Fruit fly (Drosophila melanogaster) whole organism, pupa: ENCODE results near the gene kat80.

Experiments used
- CG10348 ChIP-seq: fragments of 200-800 bp; sonication (Bioruptor generic); IDR thresholded peaks from 2 replicates; pipeline ENCODE4 v1.3.6; 2022; ENCODE audit warnings: missing biosample characterization, missing genetic modification characterization
- CG12605 ChIP-seq: fragments of 200-800 bp; sonication (Bioruptor generic); IDR thresholded peaks from 2 replicates; pipeline ENCODE4 v1.3.6; 2022; ENCODE audit warnings: missing biosample characterization, missing genetic modification characterization
- CG13204 ChIP-seq: fragments of 200-800 bp; sonication (Bioruptor generic); optimal IDR thresholded peaks from 2 replicates; lab custom pipeline; 2018; ENCODE audit warnings: missing biosample characterization, mild to moderate bottlenecking, missing genetic modification characterization, moderate library complexity
- CG14655 ChIP-seq: fragments of 200-800 bp; sonication (Bioruptor generic); optimal IDR thresholded peaks from 3 replicates; lab custom pipeline; 2017; ENCODE audit warnings: mild to moderate bottlenecking, missing biosample characterization, missing genetic modification reagents, missing genetic modification characterization
- CG15710 ChIP-seq: fragments of 200-800 bp; sonication (Bioruptor generic); optimal IDR thresholded peaks from 2 replicates; lab custom pipeline; 2018; ENCODE audit warnings: missing biosample characterization, mild to moderate bottlenecking, missing genetic modification characterization, moderate library complexity
- CG17806 ChIP-seq: fragments of 200-800 bp; sonication (Bioruptor generic); optimal IDR thresholded peaks from 2 replicates; lab custom pipeline; 2018; ENCODE audit warnings: missing biosample characterization, mild to moderate bottlenecking, missing genetic modification characterization, moderate library complexity
- CG32121 ChIP-seq: fragments of 200-800 bp; sonication (Bioruptor generic); IDR thresholded peaks from 2 replicates; pipeline ENCODE4 v1.3.6; 2022; ENCODE audit warnings: missing biosample characterization, missing genetic modification characterization
- CG34367 ChIP-seq: fragments of 200-800 bp; sonication (Bioruptor generic); optimal IDR thresholded peaks from 2 replicates; lab custom pipeline; 2018; ENCODE audit warnings: missing biosample characterization, mild to moderate bottlenecking, missing genetic modification characterization
- CG4496 ChIP-seq: fragments of 200-800 bp; sonication (Bioruptor generic); IDR thresholded peaks from 3 replicates; pipeline ENCODE4 v1.3.6; 2022; ENCODE audit warnings: missing biosample characterization, missing genetic modification characterization
- CG8159 ChIP-seq: fragments of 200-800 bp; sonication (Bioruptor generic); optimal IDR thresholded peaks from 3 replicates; lab custom pipeline; 2018; ENCODE audit warnings: missing biosample characterization, mild to moderate bottlenecking, missing genetic modification characterization, moderate library complexity
- CG8301 ChIP-seq: fragments of 200-800 bp; sonication (Bioruptor generic); optimal IDR thresholded peaks from 2 replicates; lab custom pipeline; 2018; ENCODE audit warnings: missing biosample characterization, mild to moderate bottlenecking, missing genetic modification characterization
- CG9948 ChIP-seq: fragments of 200-800 bp; sonication (Bioruptor generic); optimal IDR thresholded peaks from 2 replicates; lab custom pipeline; 2018; ENCODE audit warnings: missing biosample characterization, mild to moderate bottlenecking, missing genetic modification characterization, moderate library complexity
- D1 ChIP-seq: fragments of 200-800 bp; sonication (Bioruptor generic); optimal IDR thresholded peaks from 2 replicates; lab custom pipeline; 2018; ENCODE audit warnings: missing biosample characterization, mild to moderate bottlenecking, missing genetic modification characterization, moderate library complexity
- EcR ChIP-seq: fragments of 200-800 bp; sonication (Bioruptor generic); optimal IDR thresholded peaks from 3 replicates; lab custom pipeline; 2019; ENCODE audit warnings: missing biosample characterization, missing genetic modification characterization, mild to moderate bottlenecking, moderate library complexity, missing genetic modification reagents
- Ets98B ChIP-seq: fragments of 200-800 bp; sonication (Bioruptor generic); IDR thresholded peaks from 2 replicates; pipeline ENCODE4 v1.3.6; 2022; ENCODE audit warnings: missing biosample characterization, missing genetic modification characterization
- Pif1A ChIP-seq: fragments of 200-800 bp; sonication (Bioruptor generic); optimal IDR thresholded peaks from 3 replicates; lab custom pipeline; 2016; ENCODE audit warnings: missing biosample characterization, missing genetic modification characterization
- Pif1B ChIP-seq: fragments of 200-800 bp; sonication (Bioruptor generic); optimal IDR thresholded peaks from 3 replicates; lab custom pipeline; 2016; ENCODE audit warnings: missing biosample characterization, missing genetic modification characterization
- Snoo ChIP-seq: fragments of 200-800 bp; sonication (Bioruptor generic); optimal IDR thresholded peaks from 3 replicates; lab custom pipeline; 2017; ENCODE audit warnings: missing biosample characterization, mild to moderate bottlenecking, missing genetic modification characterization, inconsistent platforms
- fd96Ca ChIP-seq: fragments of 200-800 bp; sonication (Bioruptor generic); IDR thresholded peaks from 3 replicates; pipeline ENCODE4 v1.3.6; 2022; ENCODE audit warnings: missing biosample characterization, missing genetic modification characterization
- gl ChIP-seq: fragments of 200-800 bp; sonication (Bioruptor generic); optimal IDR thresholded peaks from 2 replicates; lab custom pipeline; 2018; ENCODE audit warnings: missing biosample characterization, mild to moderate bottlenecking, missing genetic modification characterization
- rn ChIP-seq: fragments of 200-800 bp; sonication (Bioruptor generic); IDR thresholded peaks from 2 replicates; pipeline ENCODE4 v1.3.6; 2022; ENCODE audit warnings: missing biosample characterization, missing genetic modification characterization

Gene kat80

DNA sequence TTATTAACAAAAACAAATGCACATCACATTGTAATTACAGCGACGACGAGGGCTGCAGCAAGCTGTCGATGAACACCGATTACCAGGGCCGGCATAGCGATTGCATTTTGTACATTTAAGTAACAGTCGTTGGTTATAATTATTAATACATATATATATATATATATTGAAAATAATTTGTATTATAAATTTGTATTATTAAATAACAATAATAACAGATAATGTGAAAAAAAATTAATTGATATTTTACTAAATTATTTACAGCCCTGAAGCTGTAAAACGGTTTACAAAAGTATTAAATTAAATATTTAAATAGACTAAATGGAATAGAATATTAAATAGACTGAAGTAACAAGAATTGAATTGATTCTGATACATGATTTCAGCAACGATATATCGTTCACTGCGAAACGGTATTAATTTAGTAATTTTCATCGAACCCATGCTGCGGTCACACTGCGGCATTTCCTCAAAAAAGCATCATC lies at the start of gene kat80, which contains the start of gene Prosalpha4:
kat80 (minus strand) TSS at position 327 of the 485 bp plus-strand sequence.
Prosalpha4 (plus strand) TSS at position 417 of the 485 bp plus-strand sequence.
- TF ChIP-seq EcR (no peak), Pif1A (no peak), CG8159 (tag; lab: Kevin White, UChicago) (peak; percentile 26), CG17806 (no peak), fd96Ca (GFP tag; lab: Robert Waterston, UW) (no peak), CG15710 (tag; lab: Kevin White, UChicago) (peak; percentile 19), rn (GFP tag; lab: Robert Waterston, UW) (no peak), D1 (tag; lab: Kevin White, UChicago) (no peak), Pif1B (GFP tag; lab: Kevin White, UChicago) (no peak), CG13204 (no peak), CG34367 (no peak), CG10348 (GFP tag; lab: Robert Waterston, UW) (no peak), Ets98B (GFP tag; lab: Robert Waterston, UW) (no peak), Snoo (peak; percentile 63), CG8301 (tag; lab: Kevin White, UChicago) (no peak), CG4496 (GFP tag; lab: Robert Waterston, UW) (no peak), CG14655 (GFP tag; lab: Kevin White, UChicago) (peak; percentile 36)

DNA sequence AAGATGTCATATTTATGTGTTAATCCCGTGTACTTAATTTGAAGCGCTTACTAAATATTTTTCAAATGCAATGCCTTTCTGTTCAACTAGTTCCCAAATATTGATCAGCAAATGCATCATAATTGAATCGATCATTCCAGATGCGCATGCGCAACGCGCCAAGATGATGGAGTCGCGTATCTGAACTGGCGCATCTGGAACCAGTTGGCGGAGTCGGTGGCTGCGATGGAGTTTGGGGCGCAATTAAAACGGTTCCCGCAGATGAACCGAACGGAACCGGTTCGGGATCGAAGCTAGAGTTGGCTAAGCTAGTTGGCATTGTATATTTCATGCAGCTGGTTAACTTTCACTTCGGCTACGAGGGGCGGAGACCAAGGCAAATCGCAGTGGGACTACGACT lies 49.5 kb upstream of the kat80 start, which contains the start of gene CalpC:
CalpC (plus strand) TSS at position 292 of the 400 bp plus-strand sequence.
- no peak for TF ChIP-seq fd96Ca (GFP tag; lab: Robert Waterston, UW)
- no peak for TF ChIP-seq rn (GFP tag; lab: Robert Waterston, UW)
- TF ChIP-seq Snoo = no peak
- TF ChIP-seq CG34367 = no peak
- TF ChIP-seq CG15710 (tag; lab: Kevin White, UChicago) = no peak
- no peak for TF ChIP-seq CG13204
- TF ChIP-seq CG8301 (tag; lab: Kevin White, UChicago) = no peak
- no peak for TF ChIP-seq CG32121 (GFP tag; lab: Robert Waterston, UW)
- TF ChIP-seq CG9948 (tag; lab: Kevin White, UChicago) = no peak
- TF ChIP-seq CG4496 (GFP tag; lab: Robert Waterston, UW) = no peak

DNA sequence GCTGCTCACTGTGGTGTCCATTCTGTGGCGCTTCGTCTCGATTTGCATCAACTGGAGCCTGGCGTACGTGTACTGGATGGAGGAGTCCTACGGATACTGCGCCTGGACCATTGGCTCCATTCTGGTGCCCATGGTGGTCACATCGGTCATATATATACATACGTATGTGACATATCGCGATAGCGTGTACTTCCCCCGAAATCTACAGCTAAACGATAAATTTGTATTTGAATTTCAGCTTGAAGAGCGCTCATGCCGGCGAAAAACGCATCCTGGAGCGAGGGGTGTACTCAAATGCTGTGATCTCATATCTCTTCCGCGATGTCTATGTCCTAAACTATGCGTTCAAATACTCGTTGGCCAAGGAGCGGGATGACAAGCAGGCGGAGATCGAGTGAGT lies 47.6 kb upstream of the kat80 start:
- TF ChIP-seq CG12605 (no peak), CG4496 (GFP tag; lab: Robert Waterston, UW) (no peak), Pif1A (no peak), CG13204 (no peak), CG34367 (no peak), CG15710 (tag; lab: Kevin White, UChicago) (no peak), CG17806 (no peak)

DNA sequence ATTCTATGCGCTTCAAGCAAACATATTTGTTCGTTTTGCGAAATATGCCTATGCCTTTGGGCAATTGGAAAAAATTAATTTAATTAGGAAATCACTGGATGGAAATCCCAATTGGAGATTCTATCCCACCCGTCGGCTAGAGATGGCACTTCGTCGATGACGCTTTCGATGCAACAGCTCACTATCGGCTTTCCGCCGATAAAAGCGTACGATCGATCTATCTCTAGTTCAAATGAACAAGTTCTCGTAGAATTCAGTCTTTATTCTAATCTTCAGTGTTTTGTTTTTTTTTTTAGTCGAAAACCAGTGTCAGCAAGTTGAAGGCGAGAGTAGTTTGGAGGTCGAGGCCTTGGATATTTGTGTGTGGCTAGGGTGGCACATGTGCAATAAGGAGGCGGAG lies 47.1 kb upstream of the kat80 start, which contains the start of the genes CG9917 and CG32579:
CG9917 (minus strand) TSS at position 169 of the 400 bp plus-strand sequence.
CG32579 (plus strand) TSS at position 224 of the 400 bp plus-strand sequence.
- TF ChIP-seq Pif1B (GFP tag; lab: Kevin White, UChicago) = no peak
- no peak for TF ChIP-seq CG14655 (GFP tag; lab: Kevin White, UChicago)
- no peak for TF ChIP-seq rn (GFP tag; lab: Robert Waterston, UW)
- no peak for TF ChIP-seq Ets98B (GFP tag; lab: Robert Waterston, UW)
- TF ChIP-seq CG4496 (GFP tag; lab: Robert Waterston, UW) = no peak
- TF ChIP-seq Pif1A = no peak
- TF ChIP-seq fd96Ca (GFP tag; lab: Robert Waterston, UW) = no peak
- no peak for TF ChIP-seq CG12605

DNA sequence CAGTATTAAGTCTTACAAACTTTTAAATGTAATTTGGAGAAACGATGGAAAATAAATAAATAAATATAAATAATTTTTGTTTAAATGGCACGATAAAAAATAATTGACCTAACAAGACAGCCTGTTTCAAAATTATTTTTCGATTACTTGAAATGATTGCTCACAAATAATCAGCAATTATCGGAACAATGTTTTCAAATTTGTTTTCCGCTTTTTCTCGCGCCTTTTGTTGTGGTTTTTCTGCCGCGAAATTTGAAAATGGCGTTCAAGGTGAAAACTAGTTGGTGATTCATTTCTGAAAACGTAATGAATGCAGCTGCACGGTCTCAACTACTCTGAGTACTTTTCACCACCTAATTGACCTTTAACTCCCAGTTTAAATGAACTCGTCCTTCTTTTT lies 45.1 kb upstream of the kat80 start:
- TF ChIP-seq CG8159 (tag; lab: Kevin White, UChicago) = no peak
- no peak for TF ChIP-seq rn (GFP tag; lab: Robert Waterston, UW)
- TF ChIP-seq gl (tag; lab: Kevin White, UChicago) = no peak
- TF ChIP-seq CG34367 = no peak
- no peak for TF ChIP-seq D1 (tag; lab: Kevin White, UChicago)
- TF ChIP-seq CG13204 = no peak
- TF ChIP-seq Ets98B (GFP tag; lab: Robert Waterston, UW) = no peak
- no peak for TF ChIP-seq CG17806
- TF ChIP-seq, all 21 proteins: peak for 0

DNA sequence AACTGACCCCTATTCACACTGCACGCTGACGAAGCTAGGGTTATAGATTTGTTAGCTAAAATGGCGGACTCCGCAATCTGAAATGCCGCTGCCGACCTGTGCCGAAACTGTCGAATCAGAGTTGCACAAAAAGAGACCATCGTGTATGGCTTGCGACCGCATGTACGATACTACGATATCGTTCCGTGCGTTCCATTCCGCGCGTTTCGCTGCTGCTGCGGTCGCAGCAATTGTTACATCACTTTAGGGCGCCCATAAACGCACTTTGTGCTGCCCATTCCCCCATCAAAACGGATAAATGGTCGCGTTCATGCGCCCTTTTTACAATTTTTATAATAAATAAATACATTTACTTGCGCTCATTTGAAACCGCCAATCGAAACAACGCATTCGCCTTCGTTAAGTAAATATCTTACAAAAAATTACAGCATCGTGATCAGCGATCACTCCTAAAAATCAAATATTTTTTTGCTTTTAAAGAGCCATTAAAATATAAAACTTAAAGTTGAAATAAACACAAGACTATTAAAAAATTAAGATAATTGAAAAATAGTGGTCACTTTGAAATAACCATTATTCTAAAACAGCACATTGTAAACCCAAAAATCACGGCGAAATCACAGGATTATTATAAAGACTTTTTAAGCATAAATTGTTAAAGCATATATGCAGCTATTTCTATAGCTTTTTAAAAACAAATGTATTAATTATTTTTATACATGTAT lies 44.4 kb upstream of the kat80 start, which contains the start of gene Cyp1:
Cyp1 (minus strand) TSS at position 174 of the 725 bp plus-strand sequence.
- TF ChIP-seq EcR = peak; percentile 6
- TF ChIP-seq fd96Ca (GFP tag; lab: Robert Waterston, UW) = peak; percentile 59; the same call in 2 of the 3 replicates
- peak; percentile 50 for TF ChIP-seq CG12605
- no peak for TF ChIP-seq D1 (tag; lab: Kevin White, UChicago)
- no peak for TF ChIP-seq rn (GFP tag; lab: Robert Waterston, UW)
- TF ChIP-seq Pif1B (GFP tag; lab: Kevin White, UChicago) = peak; percentile 44
- peak; percentile 45; the same call in 1 of the 3 replicates for TF ChIP-seq CG4496 (GFP tag; lab: Robert Waterston, UW)
- peak; percentile 16 for TF ChIP-seq Snoo
- peak; percentile 42 for TF ChIP-seq Ets98B (GFP tag; lab: Robert Waterston, UW)
- no peak for TF ChIP-seq gl (tag; lab: Kevin White, UChicago)
